Fruit fly (Drosophila melanogaster) whole organism, pupa: ENCODE results near the gene Usp30.

Experiments used
- CG14655 ChIP-seq: fragments of 200-800 bp; sonication (Bioruptor generic); optimal IDR thresholded peaks from 3 replicates; lab custom pipeline; 2017; ENCODE audit warnings: mild to moderate bottlenecking, missing biosample characterization, missing genetic modification reagents, missing genetic modification characterization
- CG4496 ChIP-seq: fragments of 200-800 bp; sonication (Bioruptor generic); IDR thresholded peaks from 3 replicates; pipeline ENCODE4 v1.3.6; 2022; ENCODE audit warnings: missing biosample characterization, missing genetic modification characterization
- Pif1A ChIP-seq: fragments of 200-800 bp; sonication (Bioruptor generic); optimal IDR thresholded peaks from 3 replicates; lab custom pipeline; 2016; ENCODE audit warnings: missing biosample characterization, missing genetic modification characterization
- Pif1B ChIP-seq: fragments of 200-800 bp; sonication (Bioruptor generic); optimal IDR thresholded peaks from 3 replicates; lab custom pipeline; 2016; ENCODE audit warnings: missing biosample characterization, missing genetic modification characterization
- Snoo ChIP-seq: fragments of 200-800 bp; sonication (Bioruptor generic); optimal IDR thresholded peaks from 3 replicates; lab custom pipeline; 2017; ENCODE audit warnings: missing biosample characterization, mild to moderate bottlenecking, missing genetic modification characterization, inconsistent platforms

DNA sequence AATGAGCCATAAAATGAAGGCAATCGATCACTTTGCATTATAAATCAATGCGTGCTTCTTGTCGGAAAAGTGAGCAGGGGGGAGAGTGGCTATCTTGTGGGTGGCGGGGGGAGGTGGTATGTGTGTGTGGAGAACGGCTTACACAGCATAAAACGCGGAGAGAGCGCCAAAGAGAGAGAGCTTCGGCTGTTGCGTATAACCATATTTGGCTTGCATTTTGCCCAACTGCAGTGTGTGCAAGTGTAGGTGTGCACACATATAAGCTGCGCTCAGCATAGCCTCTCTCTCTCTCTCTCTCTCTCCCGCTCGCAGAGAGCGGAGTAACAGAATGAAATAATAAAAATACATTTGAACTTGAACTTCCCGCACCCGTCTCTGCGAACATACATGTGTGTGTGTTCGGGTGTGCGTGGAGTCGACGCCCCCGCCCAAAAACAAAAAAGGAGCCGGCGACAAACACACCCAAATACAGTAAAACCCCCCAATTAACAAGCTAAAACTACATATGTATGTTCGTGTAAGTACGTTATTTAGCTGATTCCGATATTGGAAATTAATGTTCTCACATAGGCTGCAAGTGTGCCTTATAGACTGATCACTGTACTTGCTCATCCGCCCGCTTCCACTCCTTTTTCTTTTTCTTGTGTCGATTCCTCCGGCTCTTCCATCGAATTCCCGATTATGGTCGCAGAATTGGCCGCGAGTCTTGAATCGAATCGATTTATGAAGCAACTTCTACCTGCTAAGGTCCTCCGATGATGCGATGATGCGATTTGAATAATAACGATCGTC lies 7.4 kb upstream of the Usp30 start:
- peak; percentile 78 for TF ChIP-seq CG14655 (GFP tag; lab: Kevin White, UChicago)
- TF ChIP-seq Pif1A, result peak; percentile 69
- peak; percentile 85 for TF ChIP-seq Snoo (tag; lab: Kevin White, UChicago)
- TF ChIP-seq CG4496 (GFP tag; lab: Robert Waterston, UW), result peak; percentile 82
- peak; percentile 83 for TF ChIP-seq Pif1B
